Fruit fly (Drosophila melanogaster) whole organism, embryonic: Measurements from ENCODE around the gene CG31064.

Experiments used
- Bteb2 ChIP-seq: fragments of 200-800 bp; sonication (Bioruptor generic); optimal IDR thresholded peaks from 2 replicates; lab custom pipeline; 2016; ENCODE audit warnings: missing biosample characterization, missing genetic modification characterization
- CG10979 ChIP-seq: fragments of 200-800 bp; sonication (Bioruptor generic); optimal IDR thresholded peaks from 2 replicates; lab custom pipeline; 2018; ENCODE audit warnings: missing biosample characterization, mild to moderate bottlenecking, missing genetic modification characterization, moderate library complexity
- CG17568 ChIP-seq: fragments of 200-800 bp; sonication (Bioruptor generic); optimal IDR thresholded peaks from 2 replicates; lab custom pipeline; 2018; ENCODE audit warnings: missing biosample characterization, mild to moderate bottlenecking, missing genetic modification characterization, moderate library complexity
- CG2889 ChIP-seq: fragments of 200-800 bp; sonication (Bioruptor generic); IDR thresholded peaks from 3 replicates; pipeline ENCODE4 v1.3.6; 2022; ENCODE audit warnings: missing biosample characterization, missing genetic modification characterization
- CG31441 ChIP-seq: fragments of 200-800 bp; sonication (Bioruptor generic); IDR thresholded peaks from 2 replicates; pipeline ENCODE4 v1.3.6; 2022; ENCODE audit warnings: missing biosample characterization, missing genetic modification characterization
- CG43689 ChIP-seq: fragments of 200-800 bp; sonication (Bioruptor generic); IDR thresholded peaks from 2 replicates; pipeline ENCODE4 v1.3.6; 2022; ENCODE audit warnings: missing biosample characterization, missing genetic modification characterization
- CG6654 ChIP-seq: fragments of 200-800 bp; sonication (Bioruptor generic); optimal IDR thresholded peaks from 2 replicates; lab custom pipeline; 2017; ENCODE audit warnings: missing biosample characterization, mild to moderate bottlenecking, missing genetic modification characterization
- CG7556 ChIP-seq: fragments of 200-800 bp; sonication (Bioruptor generic); optimal IDR thresholded peaks from 2 replicates; lab custom pipeline; 2017; ENCODE audit warnings: missing biosample characterization, mild to moderate bottlenecking, missing genetic modification characterization
- CG7987 ChIP-seq: fragments of 200-800 bp; sonication (Bioruptor generic); optimal IDR thresholded peaks from 2 replicates; lab custom pipeline; 2018; ENCODE audit warnings: missing biosample characterization, mild to moderate bottlenecking, missing genetic modification characterization, moderate library complexity
- CG8478 ChIP-seq: fragments of >200 bp; optimal IDR thresholded peaks from 2 replicates; lab custom pipeline; 2018
- Drgx ChIP-seq: fragments of 200-800 bp; sonication (Bioruptor generic); IDR thresholded peaks from 2 replicates; pipeline ENCODE4 v1.3.6; 2022; ENCODE audit warnings: missing biosample characterization, missing genetic modification characterization
- Ets65A ChIP-seq: fragments of 200-800 bp; sonication (Bioruptor generic); peaks from one replicate; lab custom pipeline; 2016; ENCODE audit warnings: missing biosample characterization, missing genetic modification characterization
- HLH4C ChIP-seq: fragments of 200-800 bp; sonication (Bioruptor generic); IDR thresholded peaks from 3 replicates; pipeline ENCODE4 v1.3.6; 2022; ENCODE audit warnings: missing biosample characterization, missing genetic modification characterization; ENCODE audit not compliant: partially characterized antibody
- Hmr ChIP-seq: fragments of 200-800 bp; sonication (Bioruptor generic); optimal IDR thresholded peaks from 3 replicates; lab custom pipeline; 2017; ENCODE audit warnings: mild to moderate bottlenecking, missing biosample characterization, missing genetic modification reagents, missing genetic modification characterization
- Kr ChIP-seq: fragments of 200-800 bp; sonication (Bioruptor generic); optimal IDR thresholded peaks from 2 replicates; lab custom pipeline; 2017; ENCODE audit warnings: missing biosample characterization, mild to moderate bottlenecking, missing genetic modification characterization
- Med ChIP-seq: fragments of 200-800 bp; sonication (Bioruptor generic); peaks from one replicate; lab custom pipeline; 2016; ENCODE audit warnings: missing biosample characterization, missing genetic modification characterization, mild to moderate bottlenecking, inconsistent platforms, moderate library complexity
- Mrtf ChIP-seq: fragments of 200-800 bp; sonication (Bioruptor generic); IDR thresholded peaks from 3 replicates; pipeline ENCODE4 v1.3.6; 2022; ENCODE audit warnings: missing biosample characterization, missing genetic modification characterization
- Sry-β ChIP-seq: fragments of 200-800 bp; sonication (Bioruptor generic); optimal IDR thresholded peaks from 2 replicates; lab custom pipeline; 2018; ENCODE audit warnings: missing biosample characterization, mild to moderate bottlenecking, missing genetic modification characterization, moderate library complexity
- amos ChIP-seq: fragments of 200-800 bp; sonication (Bioruptor generic); IDR thresholded peaks from 2 replicates; pipeline ENCODE4 v1.3.6; 2022; ENCODE audit warnings: missing biosample characterization, missing genetic modification characterization; ENCODE audit not compliant: partially characterized antibody
- ato ChIP-seq: fragments of 200-800 bp; sonication (Bioruptor generic); IDR thresholded peaks from 2 replicates; pipeline ENCODE4 v1.3.6; 2022; ENCODE audit warnings: missing biosample characterization, missing genetic modification characterization; ENCODE audit not compliant: partially characterized antibody
- cad ChIP-seq: fragments of >200 bp; optimal IDR thresholded peaks from 2 replicates; lab custom pipeline; 2017; ENCODE audit warnings: missing biosample characterization, missing genetic modification characterization
- dan ChIP-seq: fragments of 200-800 bp; sonication (Bioruptor generic); IDR thresholded peaks from 2 replicates; pipeline ENCODE4 v1.3.6; 2022; ENCODE audit warnings: missing biosample characterization, missing genetic modification characterization
- dmrt99B ChIP-seq: fragments of 200-800 bp; sonication (Bioruptor generic); optimal IDR thresholded peaks from 2 replicates; lab custom pipeline; 2018; ENCODE audit warnings: missing biosample characterization, mild to moderate bottlenecking, missing genetic modification characterization, moderate library complexity
- esg ChIP-seq: fragments of 200-800 bp; sonication (Bioruptor generic); conservative IDR thresholded peaks from 2 replicates; pipeline ENCODE4 v1.3.6; 2022; ENCODE audit warnings: missing biosample characterization, missing genetic modification characterization
- ewg ChIP-seq: fragments of 200-800 bp; sonication (Bioruptor generic); optimal IDR thresholded peaks from 3 replicates; lab custom pipeline; 2017; ENCODE audit warnings: mild to moderate bottlenecking, missing biosample characterization, missing genetic modification reagents, missing genetic modification characterization
- gcm2 ChIP-seq: fragments of 200-800 bp; sonication (Bioruptor generic); optimal IDR thresholded peaks from 2 replicates; lab custom pipeline; 2016; ENCODE audit warnings: missing biosample characterization, missing genetic modification characterization
- insv ChIP-seq, 2 experiments: fragments of 200-800 bp; sonication (Bioruptor generic); optimal IDR thresholded peaks; 3 replicates each; lab custom pipeline; 2016 to 2018; ENCODE audit warnings: missing biosample characterization in 2 of 2, missing genetic modification characterization in 2 of 2
- ken ChIP-seq: fragments of 200-800 bp; sonication (Bioruptor generic); IDR thresholded peaks from 3 replicates; pipeline ENCODE4 v1.3.6; 2022; ENCODE audit warnings: missing biosample characterization, missing genetic modification characterization
- mam ChIP-seq: fragments of 200-800 bp; sonication (Bioruptor generic); optimal IDR thresholded peaks from 3 replicates; lab custom pipeline; 2016; ENCODE audit warnings: missing biosample characterization, missing genetic modification characterization
- nom ChIP-seq: fragments of 200-800 bp; sonication (Bioruptor generic); optimal IDR thresholded peaks from 2 replicates; lab custom pipeline; 2017; ENCODE audit warnings: missing biosample characterization, missing genetic modification characterization, mild to moderate bottlenecking, moderate library complexity, missing genetic modification reagents
- peb ChIP-seq: fragments of 200-800 bp; sonication (Bioruptor generic); IDR thresholded peaks from 2 replicates; pipeline ENCODE4 v1.3.6; 2022; ENCODE audit warnings: missing biosample characterization, missing genetic modification characterization
- phol ChIP-seq: fragments of 200-800 bp; sonication (Bioruptor generic); optimal IDR thresholded peaks from 3 replicates; lab custom pipeline; 2018; ENCODE audit warnings: missing biosample characterization, mild to moderate bottlenecking, missing genetic modification characterization, moderate library complexity
- pnt ChIP-seq: fragments of 200-800 bp; sonication (Bioruptor generic); optimal IDR thresholded peaks from 3 replicates; lab custom pipeline; 2016; ENCODE audit warnings: missing biosample characterization, missing genetic modification characterization
- prd ChIP-seq, 3 experiments: fragments of >200 bp in 2 of 3; fragments of 200-800 bp in 1 of 3; sonication (Bioruptor generic) in 1 of 3; optimal IDR thresholded peaks in 2 of 3; IDR thresholded peaks in 1 of 3; 2 replicates in 2 of 3; 3 replicates in 1 of 3; pipeline versions ENCODE4 v1.3.6 to Lab custom; 2017 to 2022; ENCODE audit warnings: missing biosample characterization in 1 of 3, missing genetic modification characterization in 1 of 3
- schlank ChIP-seq: fragments of 200-800 bp; sonication (Bioruptor generic); optimal IDR thresholded peaks from 2 replicates; lab custom pipeline; 2018; ENCODE audit warnings: missing biosample characterization, mild to moderate bottlenecking, missing genetic modification characterization
- sens ChIP-seq: fragments of 200-800 bp; sonication (Bioruptor generic); peaks from one replicate; lab custom pipeline; 2016; ENCODE audit warnings: missing biosample characterization, missing genetic modification characterization
- sima ChIP-seq: fragments of 200-800 bp; sonication (Bioruptor generic); optimal IDR thresholded peaks from 2 replicates; lab custom pipeline; 2016; ENCODE audit warnings: missing biosample characterization, missing genetic modification characterization
- slou ChIP-seq: fragments of 200-800 bp; sonication (Bioruptor generic); optimal IDR thresholded peaks from 3 replicates; lab custom pipeline; 2016; ENCODE audit warnings: missing biosample characterization, missing genetic modification characterization
- tup ChIP-seq: fragments of 200-800 bp; sonication (Bioruptor generic); optimal IDR thresholded peaks from 2 replicates; lab custom pipeline; 2016; ENCODE audit warnings: missing biosample characterization, mild to moderate bottlenecking, missing genetic modification characterization, moderate library complexity
- vfl ChIP-seq: fragments of 200-800 bp; sonication (Bioruptor generic); optimal IDR thresholded peaks from 2 replicates; lab custom pipeline; 2016; ENCODE audit warnings: missing biosample characterization, missing genetic modification characterization
- wor ChIP-seq: fragments of 200-800 bp; sonication (Bioruptor generic); IDR thresholded peaks from 2 replicates; pipeline ENCODE4 v1.3.6; 2022; ENCODE audit warnings: missing biosample characterization, missing genetic modification characterization
- z ChIP-seq: fragments of 200-800 bp; sonication (Bioruptor generic); IDR thresholded peaks from 3 replicates; pipeline ENCODE4 v1.3.6; 2022; ENCODE audit warnings: missing biosample characterization, missing genetic modification characterization
- zen ChIP-seq: fragments of 200-800 bp; sonication (Bioruptor generic); optimal IDR thresholded peaks from 3 replicates; lab custom pipeline; 2018; ENCODE audit warnings: missing biosample characterization, mild to moderate bottlenecking, missing genetic modification characterization, moderate library complexity

CG31064 gene

DNA sequence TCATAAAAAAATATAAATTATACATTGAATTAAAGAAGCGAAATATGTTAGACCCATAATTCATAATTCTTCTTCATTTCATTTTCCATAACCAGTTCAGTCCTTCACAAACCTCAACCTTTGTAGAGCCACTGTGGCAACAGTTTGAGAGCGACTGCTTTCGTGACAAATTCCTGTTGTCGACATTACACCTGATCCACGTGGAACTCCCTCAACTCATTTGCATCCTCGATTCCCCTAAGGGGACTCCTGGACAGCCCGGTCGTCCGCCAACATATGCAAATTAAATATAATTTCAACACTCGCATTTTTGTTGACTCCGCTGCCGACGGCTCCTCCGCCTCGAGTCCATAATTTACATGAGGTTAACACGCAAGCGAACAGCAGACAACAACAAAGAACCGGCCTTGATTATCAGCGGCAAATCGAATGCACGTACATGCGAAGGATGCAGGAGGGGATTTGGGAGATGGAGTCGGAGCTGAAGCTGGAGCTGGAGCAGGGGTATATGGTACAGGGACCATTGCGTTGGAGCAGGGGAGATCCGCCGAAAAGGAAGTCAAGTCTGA, 12.7 kb downstream of the CG31064 start:
- TF ChIP-seq CG17568 (GFP tag; lab: Kevin White, UChicago) = no peak
- TF ChIP-seq gcm2 (GFP tag; lab: Kevin White, UChicago) = no peak
- no peak for TF ChIP-seq CG7987 (GFP tag; lab: Kevin White, UChicago)
- TF ChIP-seq ken = no peak
- no peak for TF ChIP-seq esg
- TF ChIP-seq mam = no peak
- peak; percentile 29 for TF ChIP-seq Med (GFP tag; lab: Kevin White, UChicago)
- no peak for TF ChIP-seq tup (GFP tag; lab: Kevin White, UChicago)
- no peak for TF ChIP-seq dan
- no peak for TF ChIP-seq insv (GFP tag; optimal IDR thresholded peaks at IDR 0.05; lab: Kevin White, UChicago)
- TF ChIP-seq CG10979 = no peak
- no peak for TF ChIP-seq pnt (GFP tag; lab: Kevin White, UChicago)
- TF ChIP-seq Sry-β (GFP tag; lab: Kevin White, UChicago) = no peak
- no peak for TF ChIP-seq CG7556
- peak; percentile 92 for TF ChIP-seq cad (GFP tag; lab: Kevin White, UChicago)
- no peak for TF ChIP-seq sima (GFP tag; lab: Kevin White, UChicago)
- TF ChIP-seq slou (GFP tag; lab: Kevin White, UChicago) = no peak
- TF ChIP-seq dmrt99B = no peak
- TF ChIP-seq phol = no peak
- TF ChIP-seq zen = no peak
- no peak for TF ChIP-seq vfl (GFP tag; lab: Kevin White, UChicago)
- TF ChIP-seq CG8478 (lab: Kevin White, UChicago) = no peak
- TF ChIP-seq z (GFP tag; lab: Robert Waterston, UW) = no peak
- no peak for TF ChIP-seq ato (GFP tag; lab: Robert Waterston, UW)
- TF ChIP-seq wor (GFP tag; lab: Robert Waterston, UW) = no peak
- TF ChIP-seq CG6654 (GFP tag; lab: Kevin White, UChicago) = peak; percentile 97
- TF ChIP-seq CG43689 (GFP tag; lab: Robert Waterston, UW) = no peak
- peak; percentile 58 for TF ChIP-seq Ets65A (GFP tag; lab: Kevin White, UChicago)
- TF ChIP-seq Mrtf (GFP tag; lab: Robert Waterston, UW) = no peak
- no peak for TF ChIP-seq Kr (GFP tag; lab: Kevin White, UChicago)
- TF ChIP-seq ewg (GFP tag; lab: Kevin White, UChicago) = no peak
- 0 out of 3 replicates have a peak, but pooled peaks have one; percentile 26 for TF ChIP-seq HLH4C (GFP tag; lab: Robert Waterston, UW)

- TF ChIP-seq sens (GFP tag; lab: Kevin White, UChicago) (peak; percentile 31), CG2889 (GFP tag; lab: Robert Waterston, UW) (no peak)
Measured at dm6 chr3R:27225490-27225889, 13.4 kb downstream of the CG31064 start.

- no peak for TF ChIP-seq schlank (tag; lab: Kevin White, UChicago)
- TF ChIP-seq Med (GFP tag; lab: Kevin White, UChicago) = peak; percentile 32
- TF ChIP-seq CG31441 = no peak
- TF ChIP-seq peb = no peak
- no peak for TF ChIP-seq amos (GFP tag; lab: Robert Waterston, UW)
- peak; percentile 42 for TF ChIP-seq nom (GFP tag; lab: Kevin White, UChicago)
- no peak for TF ChIP-seq Bteb2 (GFP tag; lab: Kevin White, UChicago)
- TF ChIP-seq prd (optimal IDR thresholded peaks at IDR 0.05; lab: Kevin White, UChicago) = no peak
- TF ChIP-seq prd (GFP tag; IDR thresholded peaks at IDR 0.05; lab: Robert Waterston, UW) = peak; percentile 53; the same call in 1 of the 3 replicates
- no peak for TF ChIP-seq Hmr (GFP tag; lab: Kevin White, UChicago)
- TF ChIP-seq Drgx (GFP tag; lab: Robert Waterston, UW) = peak; percentile 43; the same call in 1 of the 2 replicates
Measured at dm6 chr3R:27224727-27225126, 14.2 kb downstream of the CG31064 start.
